Fruit fly (Drosophila melanogaster): ENCODE measurements around the gene Ugt37D1.
A peak's percentile ranks its signal among the peaks of the same experiment; 100 is the strongest.

Gene Ugt37D1

DNA sequence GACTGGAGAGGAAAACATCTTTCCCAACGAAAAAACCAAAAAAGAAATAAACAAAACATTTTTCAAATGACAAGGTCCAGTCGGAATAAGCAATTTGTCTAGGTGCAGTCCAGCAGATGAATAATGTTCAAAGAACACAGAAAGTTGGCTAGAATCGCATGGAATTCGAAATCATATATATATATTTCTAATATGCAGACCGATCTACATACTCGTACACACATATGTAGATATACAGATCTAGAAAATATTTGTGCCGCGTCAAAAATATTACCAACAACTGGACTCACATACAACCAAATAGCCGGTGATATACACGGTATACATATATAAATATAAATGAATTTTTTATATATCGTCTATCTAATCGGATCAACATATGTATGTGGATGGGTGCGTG lies 40.8 kb downstream of the Ugt37D1 start:
- no peak for TF ChIP-seq noc (tag; optimal IDR thresholded peaks at IDR 0.05)

DNA sequence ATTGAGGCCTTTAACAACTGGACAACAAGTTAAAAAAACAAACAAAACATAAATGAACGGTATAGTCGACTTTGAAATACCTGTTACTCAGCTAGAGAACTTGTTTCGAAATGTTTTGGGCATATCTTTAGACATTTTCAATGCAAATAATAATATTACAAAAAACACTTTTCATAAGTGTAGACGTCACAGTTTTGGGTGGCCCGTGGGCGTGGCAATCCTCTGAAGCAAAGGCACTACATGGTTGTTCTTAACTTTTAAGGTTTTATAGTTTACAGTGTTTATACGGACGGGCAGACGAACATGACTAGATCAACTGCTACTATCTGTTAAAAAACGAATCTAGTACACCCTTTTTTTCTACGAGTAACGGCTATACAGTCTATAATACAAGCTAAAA lies 43.7 kb downstream of the Ugt37D1 start:
- TF ChIP-seq noc (tag; optimal IDR thresholded peaks at IDR 0.05), result no peak

DNA sequence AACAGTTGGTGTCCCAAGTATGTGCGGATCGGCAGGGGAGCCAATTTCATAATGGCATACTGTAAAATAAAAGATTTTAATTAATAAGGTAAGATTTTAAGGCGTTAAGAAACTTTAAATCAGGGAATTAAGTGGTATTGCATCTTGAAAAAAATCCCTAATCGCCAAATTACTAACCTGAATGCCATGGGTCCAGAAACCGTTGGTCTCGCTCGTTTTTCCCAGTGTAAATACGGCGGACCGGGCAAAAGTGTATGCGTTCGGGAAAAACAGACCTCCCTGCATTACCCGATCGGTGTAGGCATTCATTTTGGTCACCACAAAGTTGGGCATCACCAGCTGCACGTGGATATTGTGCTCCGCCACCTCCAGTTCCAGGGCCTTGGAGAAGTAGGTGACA lies 44.5 kb downstream of the Ugt37D1 start:
- TF ChIP-seq noc (tag; optimal IDR thresholded peaks at IDR 0.05), result no peak

DNA sequence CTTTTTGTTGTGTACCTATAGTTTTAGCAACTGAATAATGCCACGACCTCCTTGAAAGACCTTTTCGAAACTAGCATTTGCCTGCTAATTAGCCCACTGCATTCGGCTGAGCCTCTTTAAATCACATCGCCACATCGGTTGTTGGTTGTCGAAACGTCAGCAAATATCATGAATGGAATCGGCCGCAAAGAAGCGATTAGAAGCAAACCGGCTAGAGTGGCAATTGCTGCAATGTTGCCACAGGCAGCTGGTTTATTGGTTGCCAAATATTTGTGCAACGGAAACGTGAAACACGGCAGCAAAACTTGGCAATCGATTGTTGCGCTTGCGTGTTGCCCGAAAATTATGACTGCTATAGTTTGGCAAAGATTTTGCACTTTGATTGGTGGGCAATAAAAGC lies 46.4 kb downstream of the Ugt37D1 start:
- TF ChIP-seq noc (tag; optimal IDR thresholded peaks at IDR 0.05), result no peak

DNA sequence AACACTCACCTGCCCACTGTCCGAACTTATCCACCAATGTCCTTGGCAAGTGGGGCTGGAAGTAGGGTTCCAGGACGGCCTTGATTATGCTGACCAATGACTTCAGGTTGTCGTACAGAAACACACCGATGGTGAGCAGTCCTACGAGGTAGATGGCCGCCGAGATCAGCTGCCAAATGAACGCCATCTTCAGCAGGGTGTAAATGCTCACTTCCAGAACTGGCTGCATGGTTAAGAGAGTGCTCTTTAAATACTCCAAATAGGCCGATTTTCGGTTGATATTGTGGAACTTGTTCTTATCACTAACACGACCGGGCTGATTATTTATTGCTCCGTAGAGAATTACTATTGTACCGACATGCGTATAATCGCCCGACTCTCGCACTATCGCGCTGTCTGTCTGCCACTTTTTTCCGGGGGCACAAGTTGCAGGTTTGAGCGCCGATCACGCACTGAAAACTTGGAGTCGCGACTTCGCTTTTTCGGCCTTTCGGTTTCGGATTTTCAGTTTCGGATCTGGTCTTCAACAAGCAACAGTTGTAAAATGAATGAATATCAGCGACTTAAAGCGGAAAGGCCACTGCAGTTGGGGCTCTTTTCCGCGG lies 48.0 kb downstream of the Ugt37D1 start:
- TF ChIP-seq noc (tag; optimal IDR thresholded peaks at IDR 0.05), result peak; percentile 55

DNA sequence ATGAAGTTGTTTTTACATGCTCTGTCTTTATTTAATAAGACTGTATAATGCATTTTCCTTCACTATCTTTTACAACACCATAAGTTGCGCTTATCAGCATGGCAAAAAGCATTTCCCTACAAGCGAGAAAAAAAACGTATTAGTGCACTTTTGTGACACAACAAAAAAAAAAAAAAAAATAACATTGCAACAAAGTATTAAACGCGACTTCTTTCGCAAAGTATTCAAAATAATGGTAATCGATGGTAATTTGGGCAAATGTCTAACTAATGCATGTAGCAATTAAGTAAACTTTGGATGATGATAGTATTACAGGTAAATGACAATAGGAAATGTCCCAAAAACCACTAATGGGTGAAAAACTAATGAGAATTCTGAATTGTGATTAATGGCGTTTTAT lies 49.1 kb downstream of the Ugt37D1 start:
- TF ChIP-seq noc (tag; optimal IDR thresholded peaks at IDR 0.05), result no peak

DNA sequence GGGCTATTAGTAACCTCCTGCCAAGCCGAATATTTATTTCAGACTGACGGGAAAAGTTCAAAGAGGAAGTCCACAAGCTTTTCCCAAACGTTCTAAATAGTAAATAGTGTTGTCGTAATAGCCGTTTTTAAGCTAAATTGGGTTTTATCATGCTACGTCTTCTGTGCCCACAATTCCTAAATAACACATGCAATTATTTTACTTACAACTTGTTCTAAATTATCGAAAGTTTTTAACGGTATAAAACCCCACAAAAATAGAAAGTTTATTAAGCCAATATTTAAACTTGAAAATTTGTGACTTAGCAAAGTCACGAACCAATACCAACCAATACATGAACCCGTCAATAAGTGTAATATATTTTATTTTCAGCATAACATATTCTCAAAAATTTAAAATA lies 49.8 kb downstream of the Ugt37D1 start, which contains the start of gene CG13284:
CG13284 (minus strand) TSS at position 47 of the 400 bp plus-strand sequence.
- TF ChIP-seq noc (tag; optimal IDR thresholded peaks at IDR 0.05), result no peak

DNA sequence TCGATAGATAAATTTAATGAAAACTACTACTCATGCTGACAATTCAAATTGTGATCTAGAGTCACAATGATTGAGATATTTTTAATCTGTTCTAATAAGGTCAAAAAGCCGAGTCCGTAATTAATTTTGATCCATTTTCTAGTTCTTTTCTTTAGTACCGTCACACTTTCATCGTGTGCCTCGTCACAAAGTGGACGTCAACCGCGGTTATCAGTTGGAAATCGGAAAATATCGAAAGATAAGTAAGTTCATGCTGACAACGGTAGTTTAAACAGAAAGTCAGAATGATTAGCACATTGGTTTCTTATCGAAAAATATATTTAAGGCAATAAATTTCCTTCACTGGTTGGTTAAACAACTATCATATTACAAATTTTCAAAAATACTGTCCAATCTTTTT lies 51.6 kb downstream of the Ugt37D1 start:
- no peak for TF ChIP-seq noc (tag; optimal IDR thresholded peaks at IDR 0.05)
